Worm (Caenorhabditis elegans) whole organism, mixed stage, embryonic: ENCODE data around the gene ftt-2.

Experiments
- ceh-83 ChIP-seq: fragments of 200-800 bp; sonication (Bioruptor generic); optimal IDR thresholded peaks from 2 replicates; lab custom pipeline; 2018; ENCODE audit warnings: mild to moderate bottlenecking, missing genetic modification characterization, missing compliant biosample characterization
- cnd-1 ChIP-seq: fragments of 200-800 bp; sonication (Bioruptor generic); optimal IDR thresholded peaks from 2 replicates; lab custom pipeline; 2018; ENCODE audit warnings: mild to moderate bottlenecking, missing genetic modification characterization, missing compliant biosample characterization
- drap-1 ChIP-seq: fragments of 200-800 bp; sonication (Bioruptor generic); optimal IDR thresholded peaks from 3 replicates; lab custom pipeline; 2018; ENCODE audit warnings: mild to moderate bottlenecking, missing genetic modification characterization, missing compliant biosample characterization
- elt-3 ChIP-seq: fragments of 150-350 bp; optimal IDR thresholded peaks from 2 replicates; lab custom pipeline; 2014; ENCODE audit warnings: missing biosample characterization, missing genetic modification characterization
- hlh-1 ChIP-seq: fragments of 150-350 bp; optimal IDR thresholded peaks from 2 replicates; lab custom pipeline; 2014; ENCODE audit warnings: missing biosample characterization, missing genetic modification reagents, missing genetic modification characterization
- lsy-2 ChIP-seq: fragments of 150-350 bp; optimal IDR thresholded peaks from 2 replicates; lab custom pipeline; 2014; ENCODE audit warnings: missing biosample characterization, missing genetic modification characterization
- mep-1 ChIP-seq: fragments of 150-350 bp; optimal IDR thresholded peaks from 2 replicates; lab custom pipeline; 2017; ENCODE audit warnings: missing biosample characterization, missing genetic modification reagents, missing genetic modification characterization, inconsistent platforms
- nhr-237 ChIP-seq: fragments of 150-350 bp; optimal IDR thresholded peaks from 2 replicates; lab custom pipeline; 2014; ENCODE audit warnings: missing biosample characterization, missing genetic modification characterization
- pha-4 ChIP-seq: fragments of 150-350 bp; optimal IDR thresholded peaks from 2 replicates; lab custom pipeline; 2018; ENCODE audit warnings: missing biosample characterization, missing genetic modification reagents, missing genetic modification characterization
- sem-2 ChIP-seq: fragments of 200-800 bp; sonication (Bioruptor generic); optimal IDR thresholded peaks from 2 replicates; lab custom pipeline; 2018; ENCODE audit warnings: mild to moderate bottlenecking, missing genetic modification characterization, missing compliant biosample characterization
- snpc-4 ChIP-seq: fragments of 150-350 bp; optimal IDR thresholded peaks from 2 replicates; lab custom pipeline; 2014; ENCODE audit warnings: missing biosample characterization, missing genetic modification characterization
- unc-62 ChIP-seq: fragments of 150-350 bp; optimal IDR thresholded peaks from 2 replicates; lab custom pipeline; 2014; ENCODE audit warnings: missing biosample characterization, missing genetic modification reagents, missing genetic modification characterization

- TF ChIP-seq mep-1 (tag; lab: Kevin White, UChicago): no peak
- TF ChIP-seq nhr-237: no peak
- TF ChIP-seq hlh-1: no peak
- TF ChIP-seq pha-4 (tag; lab: Kevin White, UChicago): no peak
- no peak for TF ChIP-seq cnd-1 (tag; lab: Kevin White, UChicago)
- no peak for TF ChIP-seq elt-3 (tag; lab: Kevin White, UChicago)
- no peak for TF ChIP-seq sem-2 (GFP tag; lab: Kevin White, UChicago)
- TF ChIP-seq ceh-83 (GFP tag; lab: Kevin White, UChicago): no peak
- no peak for TF ChIP-seq unc-62
- TF ChIP-seq lsy-2: no peak
- TF ChIP-seq drap-1 (GFP tag; lab: Kevin White, UChicago): no peak
- TF ChIP-seq snpc-4: no peak
Observed at ce11 chrX:11628580-11628979, 23.4 kb upstream of the ftt-2 start, which contains the start of gene spp-30.
